Fruit fly (Drosophila melanogaster) whole organism, embryonic: ENCODE data around the gene CG17768.
A peak's percentile ranks its signal among the peaks of the same experiment; 100 is the strongest.

Experiments used
- Blimp-1 ChIP-seq: fragments of 200-800 bp; sonication (Bioruptor generic); optimal IDR thresholded peaks from 3 replicates; lab custom pipeline; 2018; ENCODE audit warnings: missing biosample characterization, missing genetic modification characterization, mild to moderate bottlenecking, moderate library complexity, missing genetic modification reagents
- CG10431 ChIP-seq: fragments of 200-800 bp; sonication (Bioruptor generic); optimal IDR thresholded peaks from 3 replicates; lab custom pipeline; 2018; ENCODE audit warnings: missing biosample characterization, mild to moderate bottlenecking, missing genetic modification characterization
- CG10654 ChIP-seq: fragments of 200-800 bp; sonication (Bioruptor generic); optimal IDR thresholded peaks from 2 replicates; lab custom pipeline; 2016; ENCODE audit warnings: missing biosample characterization, missing genetic modification characterization
- CG11504 ChIP-seq: fragments of 200-800 bp; sonication (Bioruptor generic); optimal IDR thresholded peaks from 3 replicates; lab custom pipeline; 2019; ENCODE audit warnings: missing biosample characterization, mild to moderate bottlenecking, missing genetic modification characterization, moderate library complexity
- CG12219 ChIP-seq: fragments of 200-800 bp; sonication (Bioruptor generic); optimal IDR thresholded peaks from 3 replicates; lab custom pipeline; 2018; ENCODE audit warnings: missing biosample characterization, mild to moderate bottlenecking, missing genetic modification characterization
- CG13287 ChIP-seq: fragments of 200-800 bp; sonication (Bioruptor generic); IDR thresholded peaks from 2 replicates; pipeline ENCODE4 v1.3.6; 2022; ENCODE audit warnings: missing biosample characterization, missing genetic modification characterization; ENCODE audit not compliant: partially characterized antibody
- CG16813 ChIP-seq: fragments of 200-800 bp; sonication (Bioruptor generic); IDR thresholded peaks from 3 replicates; pipeline ENCODE4 v1.3.6; 2022; ENCODE audit warnings: missing biosample characterization, missing genetic modification characterization; ENCODE audit not compliant: partially characterized antibody
- CG17328 ChIP-seq: fragments of 200-800 bp; sonication (Bioruptor generic); IDR thresholded peaks from 2 replicates; pipeline ENCODE4 v1.3.6; 2022; ENCODE audit warnings: missing biosample characterization, missing genetic modification characterization
- CG1792 ChIP-seq: fragments of 200-800 bp; sonication (Bioruptor generic); optimal IDR thresholded peaks from 2 replicates; lab custom pipeline; 2016; ENCODE audit warnings: missing biosample characterization, missing genetic modification characterization
- CG2889 ChIP-seq: fragments of 200-800 bp; sonication (Bioruptor generic); IDR thresholded peaks from 3 replicates; pipeline ENCODE4 v1.3.6; 2022; ENCODE audit warnings: missing biosample characterization, missing genetic modification characterization
- CG30020 ChIP-seq: fragments of 200-800 bp; optimal IDR thresholded peaks from 2 replicates; lab custom pipeline; 2019; ENCODE audit warnings: missing biosample characterization, mild to moderate bottlenecking, missing genetic modification characterization, moderate library complexity
- CG3281 ChIP-seq: fragments of 200-800 bp; sonication (Bioruptor generic); optimal IDR thresholded peaks from 3 replicates; lab custom pipeline; 2017; ENCODE audit warnings: missing biosample characterization, mild to moderate bottlenecking, missing genetic modification characterization
- CG34224 ChIP-seq: fragments of 200-800 bp; sonication (Bioruptor generic); IDR thresholded peaks from 3 replicates; pipeline ENCODE4 v1.3.6; 2022; ENCODE audit warnings: missing biosample characterization, missing genetic modification characterization; ENCODE audit not compliant: partially characterized antibody
- CG43689 ChIP-seq: fragments of 200-800 bp; sonication (Bioruptor generic); IDR thresholded peaks from 2 replicates; pipeline ENCODE4 v1.3.6; 2022; ENCODE audit warnings: missing biosample characterization, missing genetic modification characterization
- CG4404 ChIP-seq: fragments of 200-800 bp; sonication (Bioruptor generic); IDR thresholded peaks from 2 replicates; pipeline ENCODE4 v1.3.6; 2022; ENCODE audit warnings: missing biosample characterization, missing genetic modification characterization
- CG4820 ChIP-seq: fragments of 200-800 bp; sonication (Bioruptor generic); optimal IDR thresholded peaks from 3 replicates; lab custom pipeline; 2016; ENCODE audit warnings: missing biosample characterization, missing genetic modification characterization
- CG7928 ChIP-seq: fragments of 200-800 bp; sonication (Bioruptor generic); optimal IDR thresholded peaks from 2 replicates; lab custom pipeline; 2017; ENCODE audit warnings: missing biosample characterization, mild to moderate bottlenecking, missing genetic modification characterization
- CG9215 ChIP-seq: fragments of 200-800 bp; sonication (Bioruptor generic); IDR thresholded peaks from 2 replicates; pipeline ENCODE4 v1.3.6; 2022; ENCODE audit warnings: missing biosample characterization, missing genetic modification characterization
- CG9437 ChIP-seq: fragments of 200-800 bp; sonication (Bioruptor generic); optimal IDR thresholded peaks from 2 replicates; lab custom pipeline; 2018; ENCODE audit warnings: missing biosample characterization, mild to moderate bottlenecking, missing genetic modification characterization
- CG9876 ChIP-seq: fragments of 200-800 bp; sonication (Bioruptor generic); optimal IDR thresholded peaks from 2 replicates; lab custom pipeline; 2016; ENCODE audit warnings: missing biosample characterization, missing genetic modification characterization
- Dad ChIP-seq: fragments of 200-800 bp; sonication (Bioruptor generic); optimal IDR thresholded peaks from 3 replicates; lab custom pipeline; 2016; ENCODE audit warnings: missing biosample characterization, missing genetic modification characterization
- Dref ChIP-seq: fragments of 200-800 bp; sonication (Bioruptor generic); IDR thresholded peaks from 2 replicates; pipeline ENCODE4 v1.3.6; 2022; ENCODE audit warnings: missing biosample characterization, missing genetic modification characterization
- Fer2 ChIP-seq: fragments of 200-800 bp; sonication (Bioruptor generic); optimal IDR thresholded peaks from 2 replicates; lab custom pipeline; 2018; ENCODE audit warnings: missing biosample characterization, mild to moderate bottlenecking, missing genetic modification characterization, moderate library complexity
- Fer3 ChIP-seq: fragments of 200-800 bp; sonication (Bioruptor generic); optimal IDR thresholded peaks from 2 replicates; lab custom pipeline; 2018; ENCODE audit warnings: missing biosample characterization, mild to moderate bottlenecking, missing genetic modification characterization, moderate library complexity
- Hr51 ChIP-seq, 2 experiments: fragments of 200-800 bp; sonication (Bioruptor generic); optimal IDR thresholded peaks; 2 replicates in 1 of 2; 3 replicates in 1 of 2; lab custom pipeline; 2016 to 2018; ENCODE audit warnings: missing biosample characterization in 2 of 2, missing genetic modification characterization in 2 of 2, mild to moderate bottlenecking in 1 of 2, moderate library complexity in 1 of 2
- MBD-R2 ChIP-seq: fragments of 200-800 bp; sonication (Bioruptor generic); IDR thresholded peaks from 2 replicates; pipeline ENCODE4 v1.3.6; 2022; ENCODE audit warnings: missing biosample characterization, missing genetic modification characterization
- Side ChIP-seq: fragments of 200-800 bp; sonication (Bioruptor generic); optimal IDR thresholded peaks from 2 replicates; lab custom pipeline; 2016; ENCODE audit warnings: missing biosample characterization, missing genetic modification characterization
- Trl ChIP-seq, 3 experiments: fragments of >200 bp in 2 of 3; fragments of 200-800 bp in 1 of 3; sonication (Bioruptor generic) in 1 of 3; optimal IDR thresholded peaks; 2 replicates in 1 of 3; 3 replicates in 2 of 3; lab custom pipeline; 2016 to 2017; ENCODE audit warnings: missing biosample characterization in 1 of 3, missing genetic modification characterization in 1 of 3
- Xrp1 ChIP-seq: fragments of 200-800 bp; sonication (Bioruptor generic); IDR thresholded peaks from 2 replicates; pipeline ENCODE4 v1.3.6; 2022; ENCODE audit warnings: missing biosample characterization, missing genetic modification characterization
- amos ChIP-seq: fragments of 200-800 bp; sonication (Bioruptor generic); IDR thresholded peaks from 2 replicates; pipeline ENCODE4 v1.3.6; 2022; ENCODE audit warnings: missing biosample characterization, missing genetic modification characterization; ENCODE audit not compliant: partially characterized antibody
- ara ChIP-seq: fragments of 200-800 bp; sonication (Bioruptor generic); IDR thresholded peaks from 2 replicates; pipeline ENCODE4 v1.3.6; 2022; ENCODE audit warnings: missing biosample characterization, missing genetic modification characterization
- btn ChIP-seq: fragments of 200-800 bp; sonication (Bioruptor generic); optimal IDR thresholded peaks from 2 replicates; lab custom pipeline; 2016; ENCODE audit warnings: missing biosample characterization, missing genetic modification characterization
- croc ChIP-seq: fragments of 200-800 bp; sonication (Bioruptor generic); conservative IDR thresholded peaks from 3 replicates; pipeline ENCODE4 v1.3.6; 2022; ENCODE audit warnings: missing biosample characterization, missing genetic modification characterization
- fu2 ChIP-seq: fragments of 200-800 bp; sonication (Bioruptor generic); optimal IDR thresholded peaks from 2 replicates; lab custom pipeline; 2016; ENCODE audit warnings: missing biosample characterization, missing genetic modification characterization
- hkb ChIP-seq, 2 experiments: fragments of 200-800 bp in 1 of 2; fragments of >200 bp in 1 of 2; sonication (Bioruptor generic) in 1 of 2; IDR thresholded peaks in 1 of 2; optimal IDR thresholded peaks in 1 of 2; 2 replicates each; pipeline versions ENCODE4 v1.3.6 to Lab custom; 2017 to 2022; ENCODE audit warnings: missing biosample characterization in 1 of 2, missing genetic modification characterization in 1 of 2
- insv ChIP-seq, 2 experiments: fragments of 200-800 bp; sonication (Bioruptor generic); optimal IDR thresholded peaks; 3 replicates each; lab custom pipeline; 2016 to 2018; ENCODE audit warnings: missing biosample characterization in 2 of 2, missing genetic modification characterization in 2 of 2
- kay ChIP-seq: fragments of 200-800 bp; sonication (Bioruptor generic); optimal IDR thresholded peaks from 2 replicates; lab custom pipeline; 2016; ENCODE audit warnings: missing biosample characterization, missing genetic modification characterization
- knrl ChIP-seq: fragments of 200-800 bp; sonication (Bioruptor generic); IDR thresholded peaks from 3 replicates; pipeline ENCODE4 v1.3.6; 2022; ENCODE audit warnings: missing biosample characterization, missing genetic modification characterization; ENCODE audit not compliant: partially characterized antibody
- lab ChIP-seq: fragments of 200-800 bp; sonication (Bioruptor generic); optimal IDR thresholded peaks from 3 replicates; lab custom pipeline; 2017; ENCODE audit warnings: missing biosample characterization, missing genetic modification characterization, mild to moderate bottlenecking, moderate library complexity, missing genetic modification reagents
- nerfin-1 ChIP-seq: fragments of 200-800 bp; sonication (Bioruptor generic); optimal IDR thresholded peaks from 3 replicates; lab custom pipeline; 2019; ENCODE audit warnings: missing biosample characterization, mild to moderate bottlenecking, missing genetic modification characterization, moderate library complexity
- phol ChIP-seq: fragments of 200-800 bp; sonication (Bioruptor generic); optimal IDR thresholded peaks from 3 replicates; lab custom pipeline; 2018; ENCODE audit warnings: missing biosample characterization, mild to moderate bottlenecking, missing genetic modification characterization, moderate library complexity
- pros ChIP-seq: fragments of 200-800 bp; sonication (Bioruptor generic); optimal IDR thresholded peaks from 3 replicates; lab custom pipeline; 2019; ENCODE audit warnings: missing biosample characterization, mild to moderate bottlenecking, missing genetic modification characterization, moderate library complexity
- pzg ChIP-seq: fragments of 200-800 bp; sonication (Bioruptor generic); optimal IDR thresholded peaks from 3 replicates; lab custom pipeline; 2018; ENCODE audit warnings: missing biosample characterization, mild to moderate bottlenecking, missing genetic modification characterization, moderate library complexity
- repo ChIP-seq: fragments of 200-800 bp; sonication (Bioruptor generic); optimal IDR thresholded peaks from 2 replicates; lab custom pipeline; 2016; ENCODE audit warnings: missing biosample characterization, missing genetic modification characterization
- row ChIP-seq: fragments of 200-800 bp; sonication (Bioruptor generic); IDR thresholded peaks from 3 replicates; pipeline ENCODE4 v1.3.6; 2022; ENCODE audit warnings: missing biosample characterization, missing genetic modification characterization
- stc ChIP-seq: fragments of 200-800 bp; sonication (Bioruptor generic); IDR thresholded peaks from 2 replicates; pipeline ENCODE4 v1.3.6; 2022; ENCODE audit warnings: missing biosample characterization, missing genetic modification characterization
- sug ChIP-seq: fragments of 200-800 bp; optimal IDR thresholded peaks from 2 replicates; lab custom pipeline; 2019; ENCODE audit warnings: missing biosample characterization, mild to moderate bottlenecking, missing genetic modification characterization, moderate library complexity
- tup ChIP-seq: fragments of 200-800 bp; sonication (Bioruptor generic); optimal IDR thresholded peaks from 2 replicates; lab custom pipeline; 2016; ENCODE audit warnings: missing biosample characterization, mild to moderate bottlenecking, missing genetic modification characterization, moderate library complexity
- twi ChIP-seq: fragments of 200-800 bp; optimal IDR thresholded peaks from 2 replicates; lab custom pipeline; 2019; ENCODE audit warnings: missing biosample characterization, mild to moderate bottlenecking, missing genetic modification characterization, moderate library complexity
- vvl ChIP-seq: fragments of 200-800 bp; sonication (Bioruptor generic); IDR thresholded peaks from 2 replicates; pipeline ENCODE4 v1.3.6; 2022; ENCODE audit warnings: missing biosample characterization, missing genetic modification characterization

The CG17768 gene

DNA sequence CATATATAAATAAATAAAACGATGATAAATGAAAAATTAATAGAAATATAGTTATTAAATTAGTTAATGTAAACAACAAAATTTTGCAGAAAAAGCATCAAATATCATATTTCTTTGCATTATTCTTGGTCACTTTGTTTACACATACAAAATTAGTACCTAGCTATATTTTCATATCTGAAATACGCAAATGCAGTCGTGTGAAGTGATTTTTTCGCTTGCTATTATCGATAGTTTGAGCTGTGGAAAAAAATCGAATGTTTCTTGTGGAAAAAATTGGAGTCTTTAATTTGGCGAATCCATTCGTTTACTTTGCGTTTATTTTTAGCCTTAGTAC, 8.5 kb downstream of the CG17768 start, which contains the start of gene Cnot4 (continued):
- TF ChIP-seq CG17328 (GFP tag; lab: Robert Waterston, UW) (no peak), CG11504 (tag; lab: Kevin White, UChicago) (no peak), croc (GFP tag; lab: Robert Waterston, UW) (no peak), Side (GFP tag; lab: Kevin White, UChicago) (no peak), lab (no peak), Dad (GFP tag; lab: Kevin White, UChicago) (no peak), Blimp-1 (GFP tag; lab: Kevin White, UChicago) (no peak), knrl (peak; percentile 48; the same call in 2 of the 3 replicates), CG1792 (GFP tag; lab: Kevin White, UChicago) (no peak), row (GFP tag; lab: Robert Waterston, UW) (peak; percentile 71), Xrp1 (no peak), phol (peak; percentile 23), kay (GFP tag; lab: Kevin White, UChicago) (no peak), repo (no peak), vvl (GFP tag; lab: Robert Waterston, UW) (peak; percentile 14; the same call in 1 of the 2 replicates), CG43689 (GFP tag; lab: Robert Waterston, UW) (no peak), Trl (optimal IDR thresholded peaks at IDR 0.05; lab: Kevin White, UChicago) (no peak), Trl (GFP tag; optimal IDR thresholded peaks at IDR 0.05; lab: Kevin White, UChicago) (no peak), pzg (GFP tag; lab: Kevin White, UChicago) (peak; percentile 31), CG4404 (GFP tag; lab: Robert Waterston, UW) (no peak), CG10431 (GFP tag; lab: Kevin White, UChicago) (no peak), Fer3 (tag; lab: Kevin White, UChicago) (no peak), Hr51 (GFP tag; optimal IDR thresholded peaks at IDR 0.05; lab: Kevin White, UChicago) (no peak), CG9215 (GFP tag; lab: Robert Waterston, UW) (no peak), amos (peak; percentile 49; the same call in 1 of the 2 replicates), CG34224 (GFP tag; lab: Robert Waterston, UW) (no peak), CG13287 (GFP tag; lab: Robert Waterston, UW) (peak; percentile 44; the same call in 1 of the 2 replicates), CG9437 (peak; percentile 35), twi (tag; lab: Kevin White, UChicago) (no peak), ara (GFP tag; lab: Robert Waterston, UW) (no peak), sug (no peak), MBD-R2 (GFP tag; lab: Robert Waterston, UW) (no peak), hkb (optimal IDR thresholded peaks at IDR 0.05; lab: Kevin White, UChicago) (no peak), hkb (GFP tag; IDR thresholded peaks at IDR 0.05; lab: Robert Waterston, UW) (no peak), CG2889 (no peak), CG3281 (GFP tag; lab: Kevin White, UChicago) (no peak), CG9876 (GFP tag; lab: Kevin White, UChicago) (no peak), nerfin-1 (tag; lab: Kevin White, UChicago) (no peak), Dref (peak; percentile 71), fu2 (no peak), stc (no peak), Fer2 (no peak), btn (GFP tag; lab: Kevin White, UChicago) (no peak), CG10654 (GFP tag; lab: Kevin White, UChicago) (no peak), tup (GFP tag; lab: Kevin White, UChicago) (no peak), insv (GFP tag; optimal IDR thresholded peaks at IDR 0.05; lab: Kevin White, UChicago) (no peak), CG7928 (GFP tag; lab: Kevin White, UChicago) (no peak), CG16813 (GFP tag; lab: Robert Waterston, UW) (peak; percentile 46; the same call in 1 of the 3 replicates), CG30020 (peak; percentile 92), pros (GFP tag; lab: Kevin White, UChicago) (no peak), CG12219 (GFP tag; lab: Kevin White, UChicago) (no peak), CG4820 (GFP tag; lab: Kevin White, UChicago) (no peak)
